Fruit fly (Drosophila melanogaster) whole organism, prepupa: ENCODE results near the gene CG6330.

ENCODE experiments used
- Blimp-1 ChIP-seq: fragments of 200-800 bp; sonication (Bioruptor generic); optimal IDR thresholded peaks from 3 replicates; lab custom pipeline; 2017; ENCODE audit warnings: missing biosample characterization, missing genetic modification characterization, mild to moderate bottlenecking, moderate library complexity, missing genetic modification reagents
- CG16779 ChIP-seq: fragments of 200-800 bp; sonication (Bioruptor generic); optimal IDR thresholded peaks from 3 replicates; lab custom pipeline; 2017; ENCODE audit warnings: missing biosample characterization, mild to moderate bottlenecking, missing genetic modification characterization
- CG32006 ChIP-seq: fragments of 200-800 bp; sonication (Bioruptor generic); optimal IDR thresholded peaks from 3 replicates; lab custom pipeline; 2017; ENCODE audit warnings: missing biosample characterization, mild to moderate bottlenecking, missing genetic modification characterization
- CG3919 ChIP-seq: fragments of 200-800 bp; sonication (Bioruptor generic); optimal IDR thresholded peaks from 3 replicates; lab custom pipeline; 2016; ENCODE audit warnings: missing biosample characterization, missing genetic modification characterization
- Ets21C ChIP-seq: fragments of 200-800 bp; sonication (Bioruptor generic); optimal IDR thresholded peaks from 3 replicates; lab custom pipeline; 2016; ENCODE audit warnings: missing biosample characterization, missing genetic modification characterization
- Gug ChIP-seq: fragments of 200-800 bp; sonication (Bioruptor generic); IDR thresholded peaks from 2 replicates; pipeline ENCODE4 v1.3.6; 2022; ENCODE audit warnings: missing biosample characterization, missing genetic modification characterization
- Hr39 ChIP-seq: fragments of 200-800 bp; sonication (Bioruptor generic); optimal IDR thresholded peaks from 2 replicates; lab custom pipeline; 2016; ENCODE audit warnings: missing biosample characterization, missing genetic modification characterization
- achi ChIP-seq: fragments of 200-800 bp; sonication (Bioruptor generic); optimal IDR thresholded peaks from 3 replicates; lab custom pipeline; 2016; ENCODE audit warnings: missing biosample characterization, missing genetic modification characterization
- cyc ChIP-seq: fragments of 200-800 bp; sonication (Bioruptor generic); optimal IDR thresholded peaks from 3 replicates; lab custom pipeline; 2016; ENCODE audit warnings: missing biosample characterization, missing genetic modification characterization
- dac ChIP-seq: fragments of 200-800 bp; sonication (Bioruptor generic); optimal IDR thresholded peaks from 2 replicates; lab custom pipeline; 2017; ENCODE audit warnings: missing biosample characterization, mild to moderate bottlenecking, missing genetic modification characterization

- TF ChIP-seq Ets21C (GFP tag; lab: Kevin White, UChicago): no peak
- no peak for TF ChIP-seq cyc (GFP tag; lab: Kevin White, UChicago)
- no peak for TF ChIP-seq CG16779 (tag; lab: Kevin White, UChicago)
- no peak for TF ChIP-seq Hr39 (GFP tag; lab: Kevin White, UChicago)
- TF ChIP-seq Blimp-1 (GFP tag; lab: Kevin White, UChicago): no peak
- TF ChIP-seq CG32006: no peak
- no peak for TF ChIP-seq Gug
- TF ChIP-seq CG3919 (GFP tag; lab: Kevin White, UChicago): no peak
- no peak for TF ChIP-seq achi
- no peak for TF ChIP-seq dac
Observed at dm6 chr3R:26996642-26997041, 38.4 kb upstream of the CG6330 start, which contains the start of gene RYa-R.
